Fruit fly (Drosophila melanogaster) whole organism, embryonic: Measurements from ENCODE around the gene Cyfip.
A peak's percentile ranks its signal among the peaks of the same experiment; 100 is the strongest.

ENCODE experiments used
- Abd-B ChIP-seq: fragments of 200-800 bp; sonication (Bioruptor generic); optimal IDR thresholded peaks from 2 replicates; lab custom pipeline; 2018; ENCODE audit warnings: missing biosample characterization, mild to moderate bottlenecking, missing genetic modification characterization, moderate library complexity
- Aef1 ChIP-seq: fragments of 200-800 bp; sonication (Bioruptor generic); IDR thresholded peaks from 3 replicates; pipeline ENCODE4 v1.3.6; 2022; ENCODE audit warnings: missing biosample characterization, missing genetic modification characterization
- Asciz ChIP-seq: fragments of 200-800 bp; sonication (Bioruptor generic); optimal IDR thresholded peaks from 2 replicates; lab custom pipeline; 2017; ENCODE audit warnings: missing biosample characterization, mild to moderate bottlenecking, missing genetic modification characterization, missing genetic modification reagents
- CG11085 ChIP-seq: fragments of 200-800 bp; sonication (Bioruptor generic); IDR thresholded peaks from 2 replicates; pipeline ENCODE4 v1.3.6; 2022; ENCODE audit warnings: missing biosample characterization, missing genetic modification characterization
- CG11723 ChIP-seq: fragments of 200-800 bp; sonication (Bioruptor generic); optimal IDR thresholded peaks from 2 replicates; lab custom pipeline; 2017; ENCODE audit warnings: missing biosample characterization, mild to moderate bottlenecking, missing genetic modification characterization
- CG13123 ChIP-seq: fragments of 200-800 bp; sonication (Bioruptor generic); optimal IDR thresholded peaks from 2 replicates; lab custom pipeline; 2016; ENCODE audit warnings: missing biosample characterization, missing genetic modification characterization
- CG15601 ChIP-seq: fragments of 200-800 bp; sonication (Bioruptor generic); optimal IDR thresholded peaks from 3 replicates; lab custom pipeline; 2019; ENCODE audit warnings: missing biosample characterization, mild to moderate bottlenecking, missing genetic modification characterization, moderate library complexity
- CG17359 ChIP-seq: fragments of 200-800 bp; sonication (Bioruptor generic); optimal IDR thresholded peaks from 3 replicates; lab custom pipeline; 2018; ENCODE audit warnings: missing biosample characterization, mild to moderate bottlenecking, missing genetic modification characterization, moderate library complexity
- CG18011 ChIP-seq: fragments of 200-800 bp; sonication (Bioruptor generic); optimal IDR thresholded peaks from 2 replicates; lab custom pipeline; 2017; ENCODE audit warnings: missing biosample characterization, missing genetic modification characterization, mild to moderate bottlenecking, moderate library complexity, missing genotype
- CG2199 ChIP-seq: fragments of 200-800 bp; sonication (Bioruptor generic); IDR thresholded peaks from 3 replicates; pipeline ENCODE4 v1.3.6; 2022; ENCODE audit warnings: missing biosample characterization, missing genetic modification characterization
- CG3281 ChIP-seq: fragments of 200-800 bp; sonication (Bioruptor generic); optimal IDR thresholded peaks from 3 replicates; lab custom pipeline; 2017; ENCODE audit warnings: missing biosample characterization, mild to moderate bottlenecking, missing genetic modification characterization
- CG42726 ChIP-seq: fragments of 200-800 bp; sonication (Bioruptor generic); IDR thresholded peaks from 2 replicates; pipeline ENCODE4 v1.3.6; 2022; ENCODE audit warnings: missing biosample characterization, missing genetic modification characterization; ENCODE audit not compliant: partially characterized antibody
- CG4282 ChIP-seq: fragments of 200-800 bp; sonication (Bioruptor generic); optimal IDR thresholded peaks from 2 replicates; lab custom pipeline; 2016; ENCODE audit warnings: missing biosample characterization, missing genetic modification characterization
- CG4854 ChIP-seq: fragments of 200-800 bp; sonication (Bioruptor generic); optimal IDR thresholded peaks from 2 replicates; lab custom pipeline; 2016; ENCODE audit warnings: missing biosample characterization, missing genetic modification characterization, inconsistent platforms
- CG6175 ChIP-seq: fragments of 200-800 bp; sonication (Bioruptor generic); IDR thresholded peaks from 3 replicates; pipeline ENCODE4 v1.3.6; 2022; ENCODE audit warnings: missing biosample characterization, missing genetic modification characterization
- CG6654 ChIP-seq: fragments of 200-800 bp; sonication (Bioruptor generic); optimal IDR thresholded peaks from 2 replicates; lab custom pipeline; 2017; ENCODE audit warnings: missing biosample characterization, mild to moderate bottlenecking, missing genetic modification characterization
- CG7963 ChIP-seq: fragments of 200-800 bp; sonication (Bioruptor generic); IDR thresholded peaks from 3 replicates; pipeline ENCODE4 v1.3.6; 2022; ENCODE audit warnings: missing biosample characterization, missing genetic modification characterization; ENCODE audit not compliant: partially characterized antibody
- CG8089 ChIP-seq: fragments of 200-800 bp; sonication (Bioruptor generic); optimal IDR thresholded peaks from 3 replicates; lab custom pipeline; 2016; ENCODE audit warnings: missing biosample characterization, missing genetic modification characterization
- CG8924 ChIP-seq: fragments of 200-800 bp; optimal IDR thresholded peaks from 3 replicates; lab custom pipeline; 2019; ENCODE audit warnings: missing biosample characterization, mild to moderate bottlenecking, missing genetic modification characterization, moderate library complexity
- CG9727 ChIP-seq: fragments of 200-800 bp; sonication (Bioruptor generic); optimal IDR thresholded peaks from 3 replicates; lab custom pipeline; 2017; ENCODE audit warnings: missing biosample characterization, mild to moderate bottlenecking, missing genetic modification characterization
- CoRest ChIP-seq: fragments of 200-800 bp; sonication (Bioruptor generic); optimal IDR thresholded peaks from 3 replicates; lab custom pipeline; 2018; ENCODE audit warnings: missing biosample characterization, mild to moderate bottlenecking, missing genetic modification characterization, moderate library complexity
- D19A ChIP-seq: fragments of 200-800 bp; optimal IDR thresholded peaks from 3 replicates; lab custom pipeline; 2019; ENCODE audit warnings: missing biosample characterization, mild to moderate bottlenecking, missing genetic modification characterization, moderate library complexity
- Elba2 ChIP-seq: fragments of 200-800 bp; sonication (Bioruptor generic); optimal IDR thresholded peaks from 3 replicates; lab custom pipeline; 2016; ENCODE audit warnings: missing biosample characterization, missing genetic modification characterization
- Hmr ChIP-seq: fragments of 200-800 bp; sonication (Bioruptor generic); optimal IDR thresholded peaks from 3 replicates; lab custom pipeline; 2017; ENCODE audit warnings: mild to moderate bottlenecking, missing biosample characterization, missing genetic modification reagents, missing genetic modification characterization
- NfI ChIP-seq: fragments of 200-800 bp; sonication (Bioruptor generic); optimal IDR thresholded peaks from 3 replicates; lab custom pipeline; 2018; ENCODE audit warnings: missing biosample characterization, mild to moderate bottlenecking, missing genetic modification characterization, moderate library complexity
- Rx ChIP-seq: fragments of 200-800 bp; sonication (Bioruptor generic); IDR thresholded peaks from 2 replicates; pipeline ENCODE4 v1.3.6; 2022; ENCODE audit warnings: missing biosample characterization, missing genetic modification characterization
- al ChIP-seq: fragments of 200-800 bp; sonication (Bioruptor generic); IDR thresholded peaks from 2 replicates; pipeline ENCODE4 v1.3.6; 2022; ENCODE audit warnings: missing biosample characterization, missing genetic modification characterization
- bab2 ChIP-seq: fragments of 200-800 bp; sonication (Bioruptor generic); optimal IDR thresholded peaks from 2 replicates; lab custom pipeline; 2016; ENCODE audit warnings: missing biosample characterization, missing genetic modification characterization
- cato ChIP-seq: fragments of 200-800 bp; sonication (Bioruptor generic); optimal IDR thresholded peaks from 2 replicates; lab custom pipeline; 2016; ENCODE audit warnings: missing biosample characterization, missing genetic modification characterization, borderline replicate concordance
- chn ChIP-seq: fragments of 200-800 bp; sonication (Bioruptor generic); optimal IDR thresholded peaks from 2 replicates; lab custom pipeline; 2016; ENCODE audit warnings: missing biosample characterization, missing genetic modification characterization
- crol ChIP-seq: fragments of 200-800 bp; sonication (Bioruptor generic); IDR thresholded peaks from 2 replicates; pipeline ENCODE4 v1.3.6; 2022; ENCODE audit warnings: missing biosample characterization, missing genetic modification characterization
- crp ChIP-seq, 2 experiments: fragments of 200-800 bp; sonication (Bioruptor generic); optimal IDR thresholded peaks; 2 replicates in 1 of 2; 3 replicates in 1 of 2; lab custom pipeline; 2017; ENCODE audit warnings: missing biosample characterization in 2 of 2, missing genetic modification characterization in 2 of 2, mild to moderate bottlenecking in 1 of 2, moderate library complexity in 1 of 2
- danr ChIP-seq: fragments of 200-800 bp; sonication (Bioruptor generic); IDR thresholded peaks from 2 replicates; pipeline ENCODE4 v1.3.6; 2022; ENCODE audit warnings: missing biosample characterization, missing genetic modification characterization
- dpn ChIP-seq, 2 experiments: fragments of 200-800 bp; sonication (Bioruptor generic); optimal IDR thresholded peaks; 3 replicates each; lab custom pipeline; 2016; ENCODE audit warnings: missing biosample characterization in 2 of 2, missing genetic modification characterization in 2 of 2
- ewg ChIP-seq: fragments of 200-800 bp; sonication (Bioruptor generic); optimal IDR thresholded peaks from 3 replicates; lab custom pipeline; 2017; ENCODE audit warnings: mild to moderate bottlenecking, missing biosample characterization, missing genetic modification reagents, missing genetic modification characterization
- ind ChIP-seq: fragments of 200-800 bp; sonication (Bioruptor generic); optimal IDR thresholded peaks from 3 replicates; lab custom pipeline; 2016; ENCODE audit warnings: missing biosample characterization, missing genetic modification characterization
- insv ChIP-seq, 2 experiments: fragments of 200-800 bp; sonication (Bioruptor generic); optimal IDR thresholded peaks; 3 replicates each; lab custom pipeline; 2016 to 2018; ENCODE audit warnings: missing biosample characterization in 2 of 2, missing genetic modification characterization in 2 of 2
- maf-S ChIP-seq: fragments of 200-800 bp; sonication (Bioruptor generic); optimal IDR thresholded peaks from 2 replicates; lab custom pipeline; 2016; ENCODE audit warnings: missing biosample characterization, missing genetic modification characterization
- mld ChIP-seq: fragments of 200-800 bp; sonication (Bioruptor generic); IDR thresholded peaks from 3 replicates; pipeline ENCODE4 v1.3.6; 2022; ENCODE audit warnings: missing biosample characterization, missing genetic modification characterization; ENCODE audit not compliant: partially characterized antibody
- nerfin-1 ChIP-seq: fragments of 200-800 bp; sonication (Bioruptor generic); optimal IDR thresholded peaks from 3 replicates; lab custom pipeline; 2019; ENCODE audit warnings: missing biosample characterization, mild to moderate bottlenecking, missing genetic modification characterization, moderate library complexity
- nerfin-2 ChIP-seq: fragments of 200-800 bp; sonication (Bioruptor generic); IDR thresholded peaks from 2 replicates; pipeline ENCODE4 v1.3.6; 2022; ENCODE audit warnings: missing biosample characterization, missing genetic modification characterization; ENCODE audit not compliant: partially characterized antibody
- nmo ChIP-seq: fragments of 200-800 bp; sonication (Bioruptor generic); optimal IDR thresholded peaks from 2 replicates; lab custom pipeline; 2018; ENCODE audit warnings: missing biosample characterization, mild to moderate bottlenecking, missing genetic modification characterization, moderate library complexity
- org-1 ChIP-seq: fragments of 200-800 bp; sonication (Bioruptor generic); optimal IDR thresholded peaks from 2 replicates; lab custom pipeline; 2017; ENCODE audit warnings: missing biosample characterization, missing genetic modification characterization
- pan ChIP-seq, 4 experiments: fragments of >200 bp in 3 of 4; fragments of 200-800 bp in 1 of 4; sonication (Bioruptor generic) in 1 of 4; optimal IDR thresholded peaks in 3 of 4; IDR thresholded peaks in 1 of 4; 2 replicates each; pipeline versions ENCODE4 v1.3.6 to Lab custom; 2017 to 2022; ENCODE audit warnings: missing biosample characterization in 2 of 4, missing genetic modification characterization in 2 of 4, mixed read lengths in 1 of 4
- row ChIP-seq: fragments of 200-800 bp; sonication (Bioruptor generic); IDR thresholded peaks from 3 replicates; pipeline ENCODE4 v1.3.6; 2022; ENCODE audit warnings: missing biosample characterization, missing genetic modification characterization
- so ChIP-seq: fragments of 200-800 bp; sonication (Bioruptor generic); IDR thresholded peaks from 3 replicates; pipeline ENCODE4 v1.3.6; 2022; ENCODE audit warnings: missing biosample characterization, missing genetic modification characterization
- sob ChIP-seq: fragments of 200-800 bp; sonication (Bioruptor generic); IDR thresholded peaks from 2 replicates; pipeline ENCODE4 v1.3.6; 2022; ENCODE audit warnings: missing biosample characterization, missing genetic modification characterization
- trem ChIP-seq: fragments of 200-800 bp; optimal IDR thresholded peaks from 3 replicates; lab custom pipeline; 2019; ENCODE audit warnings: missing biosample characterization, mild to moderate bottlenecking, missing genetic modification characterization, moderate library complexity
- zen2 ChIP-seq: fragments of 200-800 bp; sonication (Bioruptor generic); IDR thresholded peaks from 3 replicates; pipeline ENCODE4 v1.3.6; 2022; ENCODE audit warnings: missing biosample characterization, missing genetic modification characterization; ENCODE audit not compliant: partially characterized antibody

Gene Cyfip

DNA sequence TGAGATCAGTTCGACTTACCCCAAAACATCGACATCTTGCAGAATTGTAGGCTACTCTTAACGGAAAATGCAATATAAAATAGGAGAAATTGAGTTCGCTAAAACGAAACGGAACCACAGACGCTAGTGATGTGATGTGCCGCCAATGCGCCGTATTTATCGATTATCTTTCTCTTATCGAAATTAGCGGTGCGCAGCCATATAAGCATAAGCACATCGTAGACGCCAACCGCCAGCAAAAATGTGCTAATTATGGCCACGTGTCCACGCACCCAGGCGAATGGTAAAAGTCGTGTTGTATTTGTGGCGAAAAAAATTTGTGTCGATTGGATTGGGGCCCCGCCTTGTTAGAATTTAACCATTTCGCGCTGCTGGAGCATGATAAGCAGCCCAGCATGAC, at the start of gene Cyfip, which contains the start of gene Fkbp39 (continued):
- TF ChIP-seq CG4282 (GFP tag; lab: Kevin White, UChicago) (peak; percentile 35), insv (GFP tag; optimal IDR thresholded peaks at IDR 0.05; lab: Kevin White, UChicago) (peak in 1 of 2 experiments; percentile 43), ewg (GFP tag; lab: Kevin White, UChicago) (peak; percentile 96), danr (GFP tag; lab: Robert Waterston, UW) (no peak), Rx (GFP tag; lab: Robert Waterston, UW) (no peak), nerfin-1 (tag; lab: Kevin White, UChicago) (no peak), trem (tag; lab: Kevin White, UChicago) (peak; percentile 80), CG8924 (tag; lab: Kevin White, UChicago) (peak; percentile 40), CG13123 (GFP tag; lab: Kevin White, UChicago) (no peak), CG7963 (GFP tag; lab: Robert Waterston, UW) (peak; percentile 59; the same call in 2 of the 3 replicates), maf-S (GFP tag; lab: Kevin White, UChicago) (peak; percentile 60), CG9727 (peak; percentile 2), pan (optimal IDR thresholded peaks at IDR 0.05; lab: Kevin White, UChicago) (no peak), pan (GFP tag; optimal IDR thresholded peaks at IDR 0.05 in 1 of 2, IDR thresholded peaks at IDR 0.05 in 1 of 2) (peak in 1 of 2 experiments; percentile 54), Asciz (GFP tag; lab: Kevin White, UChicago) (no peak), al (GFP tag; lab: Robert Waterston, UW) (0 out of 2 replicates have a peak, but pooled peaks have one; percentile 19), crol (0 out of 2 replicates have a peak, but pooled peaks have one; percentile 5), CG6175 (no peak), CG11723 (no peak), bab2 (peak; percentile 29), CG3281 (no peak), org-1 (GFP tag; lab: Kevin White, UChicago) (no peak), cato (GFP tag; lab: Kevin White, UChicago) (no peak), so (GFP tag; lab: Robert Waterston, UW) (no peak), CG8089 (GFP tag; lab: Kevin White, UChicago) (no peak), CG15601 (tag; lab: Kevin White, UChicago) (peak; percentile 53), CG11085 (GFP tag; lab: Robert Waterston, UW) (no peak), CG17359 (tag; lab: Kevin White, UChicago) (peak; percentile 21), CG6654 (no peak), sob (peak; percentile 81), nmo (peak; percentile 76), dpn (GFP tag; optimal IDR thresholded peaks at IDR 0.05; lab: Kevin White, UChicago) (peak; percentile 41 to 57), CG42726 (peak; percentile 80), CoRest (peak; percentile 13), Elba2 (GFP tag; lab: Kevin White, UChicago) (peak; percentile 35), nerfin-2 (GFP tag; lab: Robert Waterston, UW) (peak; percentile 39; the same call in 1 of the 2 replicates), CG2199 (GFP tag; lab: Robert Waterston, UW) (no peak), zen2 (GFP tag; lab: Robert Waterston, UW) (peak; percentile 31; the same call in 1 of the 3 replicates), crp (GFP tag; optimal IDR thresholded peaks at IDR 0.05; lab: Kevin White, UChicago) (peak in 1 of 2 experiments; percentile 52), D19A (tag; lab: Kevin White, UChicago) (no peak), NfI (GFP tag; lab: Kevin White, UChicago) (peak; percentile 34), CG18011 (GFP tag; lab: Kevin White, UChicago) (peak; percentile 47), mld (GFP tag; lab: Robert Waterston, UW) (peak; percentile 40; the same call in 1 of the 3 replicates), Aef1 (GFP tag; lab: Robert Waterston, UW) (peak; percentile 83), Hmr (GFP tag; lab: Kevin White, UChicago) (peak; percentile 78), Abd-B (GFP tag; lab: Kevin White, UChicago) (peak; percentile 48), ind (GFP tag; lab: Kevin White, UChicago) (peak; percentile 25), row (peak; percentile 44; the same call in 2 of the 3 replicates), chn (peak; percentile 8), CG4854 (GFP tag; lab: Kevin White, UChicago) (peak; percentile 30)
